Fruit fly (Drosophila melanogaster): Measurements from ENCODE around the gene hzg.
A peak's percentile ranks its signal among the peaks of the same experiment; 100 is the strongest.

hzg gene

dm6 chr3L:16037048-16037477 lies 32.5 kb upstream of the hzg start (continued):
- TF ChIP-seq CG8281 (tag; optimal IDR thresholded peaks at IDR 0.05) (peak; percentile 43), danr (GFP tag; IDR thresholded peaks at IDR 0.05) (0 out of 2 replicates have a peak, but pooled peaks have one; percentile 14), Opbp (GFP tag; IDR thresholded peaks at IDR 0.05; ENCODE audit: partially characterized antibody) (peak; percentile 66; the same call in 2 of the 3 replicates), bigmax (GFP tag; optimal IDR thresholded peaks at IDR 0.05) (peak; percentile 11), Rx (GFP tag; IDR thresholded peaks at IDR 0.05) (peak; percentile 53; the same call in 1 of the 2 replicates), sens-2 (GFP tag; IDR thresholded peaks at IDR 0.05) (peak; percentile 57; the same call in 1 of the 2 replicates), ewg (GFP tag; optimal IDR thresholded peaks at IDR 0.05) (peak; percentile 61), stwl (tag; optimal IDR thresholded peaks at IDR 0.05) (peak; percentile 86), Xbp1 (GFP tag; optimal IDR thresholded peaks at IDR 0.05) (peak; percentile 83), CG10565 (GFP tag; optimal IDR thresholded peaks at IDR 0.05) (peak; percentile 65), tup (GFP tag; optimal IDR thresholded peaks at IDR 0.05) (peak; percentile 6), CG11695 (GFP tag; IDR thresholded peaks at IDR 0.05) (peak; percentile 76), CG7839 (tag; optimal IDR thresholded peaks at IDR 0.05) (peak; percentile 79), CG6254 (GFP tag; optimal IDR thresholded peaks at IDR 0.05) (peak; percentile 57), dan (GFP tag; IDR thresholded peaks at IDR 0.05) (no peak), CG15269 (tag; optimal IDR thresholded peaks at IDR 0.05) (peak; percentile 80), CG10147 (GFP tag; optimal IDR thresholded peaks at IDR 0.05) (peak; percentile 81), CG5245 (GFP tag; optimal IDR thresholded peaks at IDR 0.05) (peak; percentile 59), Sox100B (GFP tag; optimal IDR thresholded peaks at IDR 0.05) (peak; percentile 36), ttk (GFP tag; IDR thresholded peaks at IDR 0.05) (peak; percentile 74), CG12744 (GFP tag; optimal IDR thresholded peaks at IDR 0.05) (peak; percentile 73), Trl (optimal IDR thresholded peaks at IDR 0.05) (no peak), Trl (GFP tag; optimal IDR thresholded peaks at IDR 0.05) (peak; percentile 67), CG2199 (GFP tag; IDR thresholded peaks at IDR 0.05) (peak; percentile 90), CG34422 (GFP tag; IDR thresholded peaks at IDR 0.05) (peak; percentile 61; the same call in 2 of the 3 replicates), CG4820 (GFP tag; optimal IDR thresholded peaks at IDR 0.05) (peak; percentile 55), Atf6 (GFP tag; IDR thresholded peaks at IDR 0.05) (peak; percentile 87), crp (GFP tag; optimal IDR thresholded peaks at IDR 0.05) (no peak), Dip2 (GFP tag; IDR thresholded peaks at IDR 0.05) (no peak), CG10366 (GFP tag; IDR thresholded peaks at IDR 0.05) (peak; percentile 75), Dll (GFP tag; IDR thresholded peaks at IDR 0.05; ENCODE audit: partially characterized antibody) (peak; percentile 57; the same call in 3 of the 4 replicates), CG30020 (tag; optimal IDR thresholded peaks at IDR 0.05) (peak; percentile 15)

dm6 chr3L:16035185-16035584 lies 30.6 kb upstream of the hzg start, which contains the start of gene CG5895:
TSS of gene CG5895 (plus strand) at chr3L:16035485.
- TF ChIP-seq sens (GFP tag) = peak; percentile 34
- peak; percentile 47; the same call in 1 of the 3 replicates for TF ChIP-seq CG2199 (GFP tag; IDR thresholded peaks at IDR 0.05)
- TF ChIP-seq nerfin-2 (GFP tag; IDR thresholded peaks at IDR 0.05; ENCODE audit: partially characterized antibody) = no peak
- no peak for TF ChIP-seq corto (GFP tag; optimal IDR thresholded peaks at IDR 0.05)
- TF ChIP-seq Antp (GFP tag; optimal IDR thresholded peaks at IDR 0.05) = no peak
- 0 out of 2 replicates have a peak, but pooled peaks have one; percentile 8 for TF ChIP-seq CG1024 (GFP tag; IDR thresholded peaks at IDR 0.05)
- TF ChIP-seq tio (GFP tag; optimal IDR thresholded peaks at IDR 0.05) = no peak
- TF ChIP-seq CG6272 (GFP tag; IDR thresholded peaks at IDR 0.05) = no peak

- TF ChIP-seq Pdp1 (GFP tag; optimal IDR thresholded peaks at IDR 0.05) (peak in 1 of 2 experiments; percentile 25), Elba2 (GFP tag; optimal IDR thresholded peaks at IDR 0.05) (peak; percentile 18), CG12236 (GFP tag; optimal IDR thresholded peaks at IDR 0.05) (no peak)
These were observed 29.7 kb upstream of the hzg start, which contains the start of gene CG42538 for dm6 chr3L:16034224-16034623. TSS of gene CG42538 (plus strand) at chr3L:16034524.
